Fruit fly (Drosophila melanogaster): ENCODE measurements around the gene Karl.

dm6 chrX:11821946-11822345 lies 34.8 kb downstream of the Karl start:
- TF ChIP-seq CG8478 (optimal IDR thresholded peaks at IDR 0.05) = no peak
- TF ChIP-seq CTCF (optimal IDR thresholded peaks at IDR 0.05) = no peak
